Fruit fly (Drosophila melanogaster): ENCODE measurements around the gene CG18744.
A peak's percentile ranks its signal among the peaks of the same experiment; 100 is the strongest.

The CG18744 gene

dm6 chr3R:7757822-7758221 is 40.7 kb downstream of the CG18744 start, which contains the start of gene CG10919:
CG10919 (plus strand) TSS chr3R:7758122.
- TF ChIP-seq CG9948 (tag; optimal IDR thresholded peaks at IDR 0.05) (no peak), CG15710 (tag; optimal IDR thresholded peaks at IDR 0.05) (no peak), CG8301 (tag; optimal IDR thresholded peaks at IDR 0.05) (no peak), CG34367 (tag; optimal IDR thresholded peaks at IDR 0.05) (no peak), CG14655 (GFP tag; optimal IDR thresholded peaks at IDR 0.05) (no peak), rn (GFP tag; IDR thresholded peaks at IDR 0.05) (no peak), CG13204 (GFP tag; optimal IDR thresholded peaks at IDR 0.05) (no peak), CG17806 (tag; optimal IDR thresholded peaks at IDR 0.05) (no peak), EcR (GFP tag; optimal IDR thresholded peaks at IDR 0.05) (no peak), CG8159 (tag; optimal IDR thresholded peaks at IDR 0.05) (no peak), CG10348 (GFP tag; IDR thresholded peaks at IDR 0.05) (no peak), Pif1B (GFP tag; optimal IDR thresholded peaks at IDR 0.05) (no peak)

dm6 chr3R:7753518-7753917 is 45.1 kb downstream of the CG18744 start:
- peak; percentile 16; the same call in 1 of the 3 replicates for TF ChIP-seq fd96Ca (GFP tag; IDR thresholded peaks at IDR 0.05)
- TF ChIP-seq CG34367 (tag; optimal IDR thresholded peaks at IDR 0.05), result peak; percentile 37
- TF ChIP-seq CG4496 (GFP tag; IDR thresholded peaks at IDR 0.05), result peak; percentile 66; the same call in 2 of the 3 replicates
- TF ChIP-seq CG8301 (tag; optimal IDR thresholded peaks at IDR 0.05), result peak; percentile 6
- TF ChIP-seq CG14655 (GFP tag; optimal IDR thresholded peaks at IDR 0.05), result peak; percentile 44
- TF ChIP-seq rn (GFP tag; IDR thresholded peaks at IDR 0.05), result no peak
- peak; percentile 2 for TF ChIP-seq CG13204 (GFP tag; optimal IDR thresholded peaks at IDR 0.05)
- no peak for TF ChIP-seq CG9948 (tag; optimal IDR thresholded peaks at IDR 0.05)
- TF ChIP-seq Snoo (tag; optimal IDR thresholded peaks at IDR 0.05), result no peak
- TF ChIP-seq CG8159 (tag; optimal IDR thresholded peaks at IDR 0.05), result peak; percentile 21
- no peak for TF ChIP-seq CG17806 (tag; optimal IDR thresholded peaks at IDR 0.05)

dm6 chr3R:7749993-7750392 is 48.6 kb downstream of the CG18744 start, which contains the start of gene pyd3:
pyd3 (minus strand) TSS chr3R:7750079.
- TF ChIP-seq CG32121 (GFP tag; IDR thresholded peaks at IDR 0.05) (no peak), CG15710 (tag; optimal IDR thresholded peaks at IDR 0.05) (peak; percentile 14), CG13204 (GFP tag; optimal IDR thresholded peaks at IDR 0.05) (no peak), CG8159 (tag; optimal IDR thresholded peaks at IDR 0.05) (peak; percentile 45), Pif1A (GFP tag; optimal IDR thresholded peaks at IDR 0.05) (no peak), CG14655 (GFP tag; optimal IDR thresholded peaks at IDR 0.05) (peak; percentile 48), EcR (GFP tag; optimal IDR thresholded peaks at IDR 0.05) (no peak), Ets98B (GFP tag; IDR thresholded peaks at IDR 0.05) (peak; percentile 50), D1 (tag; optimal IDR thresholded peaks at IDR 0.05) (no peak), CG8301 (tag; optimal IDR thresholded peaks at IDR 0.05) (peak; percentile 35), fd96Ca (GFP tag; IDR thresholded peaks at IDR 0.05) (no peak), CG10348 (GFP tag; IDR thresholded peaks at IDR 0.05) (no peak), Snoo (tag; optimal IDR thresholded peaks at IDR 0.05) (no peak), CG12605 (GFP tag; IDR thresholded peaks at IDR 0.05) (peak; percentile 74), CG17806 (tag; optimal IDR thresholded peaks at IDR 0.05) (no peak), gl (tag; optimal IDR thresholded peaks at IDR 0.05) (no peak), Pif1B (GFP tag; optimal IDR thresholded peaks at IDR 0.05) (peak; percentile 12), CG34367 (tag; optimal IDR thresholded peaks at IDR 0.05) (peak; percentile 31), rn (GFP tag; IDR thresholded peaks at IDR 0.05) (no peak), CG9948 (tag; optimal IDR thresholded peaks at IDR 0.05) (no peak), CG4496 (GFP tag; IDR thresholded peaks at IDR 0.05) (peak; percentile 54; the same call in 1 of the 3 replicates)
